Fruit fly (Drosophila melanogaster): Measurements from ENCODE around the gene CG12994.

The CG12994 gene

dm6 chrX:17482808-17483207, 39.0 kb upstream of the CG12994 start (continued):
- TF ChIP-seq Asciz (GFP tag; optimal IDR thresholded peaks at IDR 0.05) (peak; percentile 41), fd3F (GFP tag; optimal IDR thresholded peaks at IDR 0.05) (no peak), her (GFP tag; optimal IDR thresholded peaks at IDR 0.05) (no peak), gsb (GFP tag; IDR thresholded peaks at IDR 0.05) (no peak), Atf6 (GFP tag; IDR thresholded peaks at IDR 0.05) (peak; percentile 24; the same call in 1 of the 2 replicates), CG2678 (tag; optimal IDR thresholded peaks at IDR 0.05) (peak; percentile 58), crp (GFP tag; optimal IDR thresholded peaks at IDR 0.05) (no peak), CG12219 (GFP tag; optimal IDR thresholded peaks at IDR 0.05) (peak; percentile 10), E2f1 (GFP tag; IDR thresholded peaks at IDR 0.05) (no peak), lbe (GFP tag; optimal IDR thresholded peaks at IDR 0.05) (no peak), fd96Cb (tag; optimal IDR thresholded peaks at IDR 0.05) (no peak), gem (tag; optimal IDR thresholded peaks at IDR 0.05) (peak; percentile 56), CG12391 (tag; optimal IDR thresholded peaks at IDR 0.05) (peak; percentile 15), gcm2 (GFP tag; optimal IDR thresholded peaks at IDR 0.05) (no peak), CG10654 (GFP tag; optimal IDR thresholded peaks at IDR 0.05) (no peak), NK7.1 (GFP tag; optimal IDR thresholded peaks at IDR 0.05) (no peak), ham (GFP tag; IDR thresholded peaks at IDR 0.05) (no peak), CG2889 (GFP tag; IDR thresholded peaks at IDR 0.05) (0 out of 3 replicates have a peak, but pooled peaks have one; percentile 16), CG1792 (GFP tag; optimal IDR thresholded peaks at IDR 0.05) (no peak), BtbVII (GFP tag; optimal IDR thresholded peaks at IDR 0.05) (no peak), gfzf (GFP tag; optimal IDR thresholded peaks at IDR 0.05) (no peak), CG1832 (GFP tag; optimal IDR thresholded peaks at IDR 0.05) (no peak), az2 (GFP tag; optimal IDR thresholded peaks at IDR 0.05) (no peak), odd (GFP tag; optimal IDR thresholded peaks at IDR 0.05) (no peak), Deaf1 (tag; optimal IDR thresholded peaks at IDR 0.05) (no peak), CG11085 (GFP tag; IDR thresholded peaks at IDR 0.05) (no peak), CG3995 (GFP tag; optimal IDR thresholded peaks at IDR 0.05) (no peak), Sin3A (optimal IDR thresholded peaks at IDR 0.05) (no peak), wor (GFP tag; IDR thresholded peaks at IDR 0.05) (no peak), jigr1 (GFP tag; IDR thresholded peaks at IDR 0.05) (no peak), ATbp (GFP tag; optimal IDR thresholded peaks at IDR 0.05) (peak; percentile 1), tx (GFP tag; optimal IDR thresholded peaks at IDR 0.05) (no peak), Lim3 (GFP tag; IDR thresholded peaks at IDR 0.05) (no peak), gt (GFP tag; IDR thresholded peaks at IDR 0.05) (no peak), Dp (GFP tag; optimal IDR thresholded peaks at IDR 0.05) (no peak), gro (GFP tag; optimal IDR thresholded peaks at IDR 0.05) (no peak), wek (GFP tag; optimal IDR thresholded peaks at IDR 0.05) (no peak), hth (optimal IDR thresholded peaks at IDR 0.05) (no peak), CG14050 (GFP tag; IDR thresholded peaks at IDR 0.05) (peak; percentile 44; the same call in 1 of the 3 replicates), crol (GFP tag; IDR thresholded peaks at IDR 0.05) (no peak), sens (GFP tag) (peak; percentile 50), so (GFP tag; IDR thresholded peaks at IDR 0.05) (peak; percentile 15; the same call in 1 of the 3 replicates), CG17612 (GFP tag; IDR thresholded peaks at IDR 0.05) (no peak), CG11723 (GFP tag; optimal IDR thresholded peaks at IDR 0.05) (no peak), CG5180 (GFP tag; optimal IDR thresholded peaks at IDR 0.05) (peak; percentile 30), CG2875 (GFP tag; optimal IDR thresholded peaks at IDR 0.05) (no peak), CG10366 (GFP tag; IDR thresholded peaks at IDR 0.05) (peak; percentile 27; the same call in 1 of the 2 replicates), CG4424 (GFP tag; optimal IDR thresholded peaks at IDR 0.05) (peak; percentile 35), CG7928 (GFP tag; optimal IDR thresholded peaks at IDR 0.05) (no peak), pb (GFP tag; optimal IDR thresholded peaks at IDR 0.05) (no peak), cas (GFP tag; IDR thresholded peaks at IDR 0.05) (no peak), pan (optimal IDR thresholded peaks at IDR 0.05) (no peak), pan (GFP tag; optimal IDR thresholded peaks at IDR 0.05 in 1 of 2, IDR thresholded peaks at IDR 0.05 in 1 of 2) (peak in 1 of 2 experiments; percentile 41)
